Fruit fly (Drosophila melanogaster): Measurements from ENCODE around the gene emei.

DNA sequence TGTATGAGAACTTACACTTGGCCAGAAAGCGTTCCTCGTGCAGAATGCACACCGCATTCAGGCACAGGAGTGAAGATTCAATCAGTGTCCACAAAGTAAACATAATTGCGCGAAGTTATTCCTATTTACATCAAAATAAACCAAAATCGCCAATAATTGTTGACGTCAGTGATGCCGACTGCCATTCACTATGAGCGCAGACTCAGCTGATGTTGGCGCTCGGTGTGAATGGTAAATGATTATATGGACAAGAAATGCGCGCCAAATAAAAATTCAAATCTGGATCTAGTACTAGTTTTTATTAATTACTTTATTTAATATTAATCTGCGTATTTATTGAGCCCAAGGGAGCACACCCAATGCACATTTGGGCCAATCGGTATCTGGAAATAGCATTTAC, 47.0 kb upstream of the emei start, which contains the start of gene CG32069:
- no peak for TF ChIP-seq CG3919 (GFP tag; optimal IDR thresholded peaks at IDR 0.05)
- no peak for TF ChIP-seq Sox15 (GFP tag; optimal IDR thresholded peaks at IDR 0.05)
- no peak for TF ChIP-seq svp (GFP tag)
- no peak for TF ChIP-seq Gug (GFP tag; IDR thresholded peaks at IDR 0.05)
- TF ChIP-seq CG6854 (GFP tag; optimal IDR thresholded peaks at IDR 0.05): no peak
- TF ChIP-seq CG16779 (tag; optimal IDR thresholded peaks at IDR 0.05): no peak
- no peak for TF ChIP-seq Hr39 (GFP tag; optimal IDR thresholded peaks at IDR 0.05)
- TF ChIP-seq spab (GFP tag; optimal IDR thresholded peaks at IDR 0.05): no peak
- TF ChIP-seq CG9139 (GFP tag; optimal IDR thresholded peaks at IDR 0.05): no peak
- TF ChIP-seq fd85E (GFP tag; optimal IDR thresholded peaks at IDR 0.05): no peak
- TF ChIP-seq CG4318 (GFP tag; optimal IDR thresholded peaks at IDR 0.05): no peak
- no peak for TF ChIP-seq CG10669 (GFP tag; optimal IDR thresholded peaks at IDR 0.05)

Measured in whole organism, prepupa.